Fruit fly (Drosophila melanogaster) whole organism, embryonic: ENCODE data around the gene CG31174.

ENCODE experiments used
- B-H1 ChIP-seq: fragments of 200-800 bp; sonication (Bioruptor generic); IDR thresholded peaks from 3 replicates; pipeline ENCODE4 v1.3.6; 2022; ENCODE audit warnings: missing biosample characterization, missing genetic modification characterization
- Bgb ChIP-seq: fragments of 200-800 bp; sonication (Bioruptor generic); IDR thresholded peaks from 2 replicates; pipeline ENCODE4 v1.3.6; 2022; ENCODE audit warnings: missing biosample characterization, missing genetic modification characterization; ENCODE audit not compliant: partially characterized antibody
- CG10267 ChIP-seq: fragments of 200-800 bp; sonication (Bioruptor generic); optimal IDR thresholded peaks from 2 replicates; lab custom pipeline; 2018; ENCODE audit warnings: missing biosample characterization, mild to moderate bottlenecking, missing genetic modification characterization, moderate library complexity
- CG11247 ChIP-seq: fragments of 200-800 bp; sonication (Bioruptor generic); IDR thresholded peaks from 2 replicates; pipeline ENCODE4 v1.3.6; 2022; ENCODE audit warnings: missing biosample characterization, missing genetic modification characterization
- CG12769 ChIP-seq: fragments of 200-800 bp; sonication (Bioruptor generic); optimal IDR thresholded peaks from 2 replicates; lab custom pipeline; 2019; ENCODE audit warnings: missing biosample characterization, mild to moderate bottlenecking, missing genetic modification characterization, moderate library complexity
- CG12942 ChIP-seq: fragments of 200-800 bp; sonication (Bioruptor generic); optimal IDR thresholded peaks from 3 replicates; lab custom pipeline; 2016; ENCODE audit warnings: missing biosample characterization, missing genetic modification characterization
- CG1602 ChIP-seq: fragments of 200-800 bp; sonication (Bioruptor generic); optimal IDR thresholded peaks from 3 replicates; lab custom pipeline; 2016; ENCODE audit warnings: missing biosample characterization, missing genetic modification characterization
- CG18476 ChIP-seq: fragments of 200-800 bp; sonication (Bioruptor generic); optimal IDR thresholded peaks from 2 replicates; lab custom pipeline; 2016; ENCODE audit warnings: missing biosample characterization, mild to moderate bottlenecking, missing genetic modification characterization
- CG2116 ChIP-seq: fragments of 200-800 bp; sonication (Bioruptor generic); optimal IDR thresholded peaks from 3 replicates; lab custom pipeline; 2018; ENCODE audit warnings: missing biosample characterization, mild to moderate bottlenecking, missing genetic modification characterization
- CG3407 ChIP-seq: fragments of 200-800 bp; sonication (Bioruptor generic); optimal IDR thresholded peaks from 2 replicates; lab custom pipeline; 2018; ENCODE audit warnings: missing biosample characterization, mild to moderate bottlenecking, missing genetic modification characterization
- CG34224 ChIP-seq: fragments of 200-800 bp; sonication (Bioruptor generic); IDR thresholded peaks from 3 replicates; pipeline ENCODE4 v1.3.6; 2022; ENCODE audit warnings: missing biosample characterization, missing genetic modification characterization; ENCODE audit not compliant: partially characterized antibody
- CG6683 ChIP-seq: fragments of 200-800 bp; sonication (Bioruptor generic); optimal IDR thresholded peaks from 2 replicates; lab custom pipeline; 2017; ENCODE audit warnings: missing biosample characterization, mild to moderate bottlenecking, missing genetic modification characterization, missing genetic modification reagents
- CG8388 ChIP-seq: fragments of 200-800 bp; sonication (Bioruptor generic); optimal IDR thresholded peaks from 2 replicates; lab custom pipeline; 2019; ENCODE audit warnings: missing biosample characterization, mild to moderate bottlenecking, missing genetic modification characterization, moderate library complexity
- CG9609 ChIP-seq: fragments of 200-800 bp; sonication (Bioruptor generic); optimal IDR thresholded peaks from 3 replicates; lab custom pipeline; 2016; ENCODE audit warnings: missing biosample characterization, missing genetic modification characterization
- D ChIP-seq, 2 experiments: fragments of 200-800 bp in 1 of 2; fragments of >200 bp in 1 of 2; sonication (Bioruptor generic) in 1 of 2; optimal IDR thresholded peaks; 2 replicates in 1 of 2; 3 replicates in 1 of 2; lab custom pipeline; 2017; ENCODE audit warnings: mild to moderate bottlenecking in 1 of 2, missing biosample characterization in 1 of 2, missing genetic modification characterization in 1 of 2, missing genetic modification reagents in 1 of 2
- Dp ChIP-seq: fragments of 200-800 bp; sonication (Bioruptor generic); optimal IDR thresholded peaks from 2 replicates; lab custom pipeline; 2018; ENCODE audit warnings: missing biosample characterization, mild to moderate bottlenecking, missing genetic modification characterization, moderate library complexity
- Dref ChIP-seq: fragments of 200-800 bp; sonication (Bioruptor generic); IDR thresholded peaks from 2 replicates; pipeline ENCODE4 v1.3.6; 2022; ENCODE audit warnings: missing biosample characterization, missing genetic modification characterization
- Drgx ChIP-seq: fragments of 200-800 bp; sonication (Bioruptor generic); IDR thresholded peaks from 2 replicates; pipeline ENCODE4 v1.3.6; 2022; ENCODE audit warnings: missing biosample characterization, missing genetic modification characterization
- HHEX ChIP-seq: fragments of 200-800 bp; sonication (Bioruptor generic); optimal IDR thresholded peaks from 3 replicates; lab custom pipeline; 2017; ENCODE audit warnings: missing biosample characterization, mild to moderate bottlenecking, missing genetic modification characterization, missing genetic modification reagents
- MESR4 ChIP-seq: fragments of 200-800 bp; sonication (Bioruptor generic); optimal IDR thresholded peaks from 2 replicates; lab custom pipeline; 2018; ENCODE audit warnings: missing biosample characterization, mild to moderate bottlenecking, missing genetic modification characterization, moderate library complexity
- Nf-YA ChIP-seq: fragments of 200-800 bp; sonication (Bioruptor generic); IDR thresholded peaks from 2 replicates; pipeline ENCODE4 v1.3.6; 2022; ENCODE audit warnings: missing biosample characterization, missing genetic modification characterization
- Six4 ChIP-seq: fragments of 200-800 bp; sonication (Bioruptor generic); optimal IDR thresholded peaks from 2 replicates; lab custom pipeline; 2016; ENCODE audit warnings: missing biosample characterization, missing genetic modification characterization
- Sry-δ ChIP-seq: fragments of 200-800 bp; sonication (Bioruptor generic); optimal IDR thresholded peaks from 2 replicates; lab custom pipeline; 2016; ENCODE audit warnings: missing biosample characterization, missing genetic modification characterization
- amos ChIP-seq: fragments of 200-800 bp; sonication (Bioruptor generic); IDR thresholded peaks from 2 replicates; pipeline ENCODE4 v1.3.6; 2022; ENCODE audit warnings: missing biosample characterization, missing genetic modification characterization; ENCODE audit not compliant: partially characterized antibody
- bsh ChIP-seq, 2 experiments: fragments of 200-800 bp; sonication (Bioruptor generic); optimal IDR thresholded peaks; 2 replicates each; lab custom pipeline; 2017 to 2018; ENCODE audit warnings: mild to moderate bottlenecking in 2 of 2, missing biosample characterization in 2 of 2, missing genetic modification characterization in 2 of 2, moderate library complexity in 1 of 2
- chinmo ChIP-seq: fragments of 200-800 bp; sonication (Bioruptor generic); IDR thresholded peaks from 4 replicates; pipeline ENCODE4 v1.3.6; 2022; ENCODE audit warnings: missing biosample characterization, missing genetic modification characterization; ENCODE audit not compliant: partially characterized antibody
- chm ChIP-seq: fragments of 200-800 bp; sonication (Bioruptor generic); IDR thresholded peaks from 2 replicates; pipeline ENCODE4 v1.3.6; 2022; ENCODE audit warnings: missing biosample characterization, missing genetic modification characterization
- crp ChIP-seq, 2 experiments: fragments of 200-800 bp; sonication (Bioruptor generic); optimal IDR thresholded peaks; 2 replicates in 1 of 2; 3 replicates in 1 of 2; lab custom pipeline; 2017; ENCODE audit warnings: missing biosample characterization in 2 of 2, missing genetic modification characterization in 2 of 2, mild to moderate bottlenecking in 1 of 2, moderate library complexity in 1 of 2
- da ChIP-seq: fragments of 200-800 bp; sonication (Bioruptor generic); optimal IDR thresholded peaks from 2 replicates; lab custom pipeline; 2016; ENCODE audit warnings: missing biosample characterization, missing genetic modification characterization
- fd64A ChIP-seq: fragments of 200-800 bp; sonication (Bioruptor generic); optimal IDR thresholded peaks from 3 replicates; lab custom pipeline; 2018; ENCODE audit warnings: missing biosample characterization, mild to moderate bottlenecking, missing genetic modification characterization
- fd96Cb ChIP-seq: fragments of 200-800 bp; sonication (Bioruptor generic); optimal IDR thresholded peaks from 2 replicates; lab custom pipeline; 2018; ENCODE audit warnings: missing biosample characterization, mild to moderate bottlenecking, missing genetic modification characterization, moderate library complexity
- gsb-n ChIP-seq: fragments of 200-800 bp; sonication (Bioruptor generic); optimal IDR thresholded peaks from 3 replicates; lab custom pipeline; 2018; ENCODE audit warnings: missing biosample characterization, mild to moderate bottlenecking, missing genetic modification characterization
- h ChIP-seq: fragments of >200 bp; optimal IDR thresholded peaks from 2 replicates; lab custom pipeline; 2017
- ham ChIP-seq: fragments of 200-800 bp; sonication (Bioruptor generic); IDR thresholded peaks from 2 replicates; pipeline ENCODE4 v1.3.6; 2022; ENCODE audit warnings: missing biosample characterization, missing genetic modification characterization
- hb ChIP-seq: fragments of 200-800 bp; sonication (Bioruptor generic); IDR thresholded peaks from 3 replicates; pipeline ENCODE4 v1.3.6; 2022; ENCODE audit warnings: missing biosample characterization, missing genetic modification characterization; ENCODE audit not compliant: partially characterized antibody
- hbn ChIP-seq: fragments of 200-800 bp; sonication (Bioruptor generic); IDR thresholded peaks from 2 replicates; pipeline ENCODE4 v1.3.6; 2022; ENCODE audit warnings: missing biosample characterization, missing genetic modification characterization; ENCODE audit not compliant: partially characterized antibody
- knrl ChIP-seq: fragments of 200-800 bp; sonication (Bioruptor generic); IDR thresholded peaks from 3 replicates; pipeline ENCODE4 v1.3.6; 2022; ENCODE audit warnings: missing biosample characterization, missing genetic modification characterization; ENCODE audit not compliant: partially characterized antibody
- lmd ChIP-seq: fragments of 200-800 bp; sonication (Bioruptor generic); IDR thresholded peaks from 2 replicates; pipeline ENCODE4 v1.3.6; 2022; ENCODE audit warnings: missing biosample characterization, missing genetic modification characterization
- lov ChIP-seq, 2 experiments: fragments of 200-800 bp in 1 of 2; fragments of >200 bp in 1 of 2; sonication (Bioruptor generic) in 1 of 2; IDR thresholded peaks in 1 of 2; optimal IDR thresholded peaks in 1 of 2; 2 replicates in 1 of 2; 3 replicates in 1 of 2; pipeline versions ENCODE4 v1.3.6 to Lab custom; 2017 to 2022; ENCODE audit warnings: missing biosample characterization in 1 of 2, missing genetic modification characterization in 1 of 2
- nerfin-2 ChIP-seq: fragments of 200-800 bp; sonication (Bioruptor generic); IDR thresholded peaks from 2 replicates; pipeline ENCODE4 v1.3.6; 2022; ENCODE audit warnings: missing biosample characterization, missing genetic modification characterization; ENCODE audit not compliant: partially characterized antibody
- nmo ChIP-seq: fragments of 200-800 bp; sonication (Bioruptor generic); optimal IDR thresholded peaks from 2 replicates; lab custom pipeline; 2018; ENCODE audit warnings: missing biosample characterization, mild to moderate bottlenecking, missing genetic modification characterization, moderate library complexity
- otp ChIP-seq: fragments of 200-800 bp; sonication (Bioruptor generic); IDR thresholded peaks from 3 replicates; pipeline ENCODE4, ENCODE4 v1.3.6; 2022; ENCODE audit warnings: missing biosample characterization, missing genetic modification characterization
- pzg ChIP-seq: fragments of 200-800 bp; sonication (Bioruptor generic); optimal IDR thresholded peaks from 3 replicates; lab custom pipeline; 2018; ENCODE audit warnings: missing biosample characterization, mild to moderate bottlenecking, missing genetic modification characterization, moderate library complexity
- ranshi ChIP-seq: fragments of 200-800 bp; sonication (Bioruptor generic); IDR thresholded peaks from 2 replicates; pipeline ENCODE4 v1.3.6; 2022; ENCODE audit warnings: missing biosample characterization, missing genetic modification characterization
- tll ChIP-seq, 2 experiments: fragments of 200-800 bp in 1 of 2; fragments of >200 bp in 1 of 2; sonication (Bioruptor generic) in 1 of 2; optimal IDR thresholded peaks; 2 replicates each; lab custom pipeline; 2017 to 2019; ENCODE audit warnings: missing biosample characterization in 2 of 2, missing genetic modification characterization in 2 of 2, mild to moderate bottlenecking in 1 of 2, moderate library complexity in 1 of 2
- tna ChIP-seq: fragments of 200-800 bp; sonication (Bioruptor generic); IDR thresholded peaks from 2 replicates; pipeline ENCODE4 v1.3.6; 2022; ENCODE audit warnings: missing biosample characterization, missing genetic modification characterization; ENCODE audit not compliant: partially characterized antibody
- vnd ChIP-seq: fragments of 200-800 bp; sonication (Bioruptor generic); IDR thresholded peaks from 3 replicates; pipeline ENCODE4 v1.3.6; 2022; ENCODE audit warnings: missing biosample characterization, missing genetic modification characterization; ENCODE audit not compliant: partially characterized antibody
- zen2 ChIP-seq: fragments of 200-800 bp; sonication (Bioruptor generic); IDR thresholded peaks from 3 replicates; pipeline ENCODE4 v1.3.6; 2022; ENCODE audit warnings: missing biosample characterization, missing genetic modification characterization; ENCODE audit not compliant: partially characterized antibody

Gene CG31174

dm6 chr3R:21878473-21878872 lies 9.2 kb upstream of the CG31174 start, which contains the start of gene CG34148 (continued):
- TF ChIP-seq Nf-YA (no peak), Bgb (GFP tag; lab: Robert Waterston, UW) (peak; percentile 71), bsh (GFP tag; optimal IDR thresholded peaks at IDR 0.05; lab: Kevin White, UChicago) (no peak), vnd (GFP tag; lab: Robert Waterston, UW) (peak; percentile 67; the same call in 2 of the 3 replicates), lov (optimal IDR thresholded peaks at IDR 0.05; lab: Kevin White, UChicago) (no peak), lov (GFP tag; IDR thresholded peaks at IDR 0.05; lab: Robert Waterston, UW) (no peak), hbn (GFP tag; lab: Robert Waterston, UW) (peak; percentile 77), zen2 (GFP tag; lab: Robert Waterston, UW) (peak; percentile 91), CG34224 (GFP tag; lab: Robert Waterston, UW) (peak; percentile 90), fd96Cb (no peak), CG11247 (GFP tag; lab: Robert Waterston, UW) (no peak), da (GFP tag; lab: Kevin White, UChicago) (no peak), Sry-δ (peak; percentile 28), h (lab: Kevin White, UChicago) (no peak), knrl (GFP tag; lab: Robert Waterston, UW) (peak; percentile 50; the same call in 1 of the 3 replicates), crp (GFP tag; optimal IDR thresholded peaks at IDR 0.05; lab: Kevin White, UChicago) (peak; percentile 45 to 90), CG2116 (peak; percentile 74), Dref (peak; percentile 81), Six4 (GFP tag; lab: Kevin White, UChicago) (no peak), D (optimal IDR thresholded peaks at IDR 0.05; lab: Kevin White, UChicago) (no peak), D (GFP tag; optimal IDR thresholded peaks at IDR 0.05; lab: Kevin White, UChicago) (no peak), tna (peak; percentile 90), pzg (GFP tag; lab: Kevin White, UChicago) (peak; percentile 32), ranshi (GFP tag; lab: Robert Waterston, UW) (no peak), hb (GFP tag; lab: Robert Waterston, UW) (peak; percentile 63; the same call in 1 of the 3 replicates), tll (GFP tag; optimal IDR thresholded peaks at IDR 0.05; lab: Kevin White, UChicago) (no peak), HHEX (no peak), amos (GFP tag; lab: Robert Waterston, UW) (peak; percentile 65; the same call in 1 of the 2 replicates), Dp (GFP tag; lab: Kevin White, UChicago) (peak; percentile 89), nerfin-2 (GFP tag; lab: Robert Waterston, UW) (peak; percentile 80), CG10267 (tag; lab: Kevin White, UChicago) (peak; percentile 34), MESR4 (GFP tag; lab: Kevin White, UChicago) (peak; percentile 60), chinmo (0 out of 4 replicates have a peak, but pooled peaks have one; percentile 81), fd64A (GFP tag; lab: Kevin White, UChicago) (no peak), gsb-n (tag; lab: Kevin White, UChicago) (no peak)

dm6 chr3R:21877636-21878035 lies 8.3 kb upstream of the CG31174 start, which contains the start of gene P5CDh2:
Gene P5CDh2, plus strand, starts transcription at chr3R:21877936.
- TF ChIP-seq CG12769 (tag; lab: Kevin White, UChicago) (no peak), ham (no peak), CG1602 (no peak), CG8388 (GFP tag; lab: Kevin White, UChicago) (no peak), otp (GFP tag; lab: Robert Waterston, UW) (no peak), CG6683 (GFP tag; lab: Kevin White, UChicago) (no peak), lmd (GFP tag; lab: Robert Waterston, UW) (no peak), Drgx (GFP tag; lab: Robert Waterston, UW) (no peak), lov (optimal IDR thresholded peaks at IDR 0.05; lab: Kevin White, UChicago) (no peak), lov (GFP tag; IDR thresholded peaks at IDR 0.05; lab: Robert Waterston, UW) (no peak), B-H1 (GFP tag; lab: Robert Waterston, UW) (no peak), CG12942 (GFP tag; lab: Kevin White, UChicago) (no peak), CG18476 (no peak), CG3407 (GFP tag; lab: Kevin White, UChicago) (no peak), CG9609 (GFP tag; lab: Kevin White, UChicago) (no peak), nmo (no peak), chm (no peak)
